Worm (Caenorhabditis elegans) whole organism, young adult: ENCODE measurements around the gene Y4C6B.2.

ENCODE experiments used
- B0336.3 ChIP-seq: fragments of 200-800 bp; sonication (Bioruptor generic); IDR thresholded peaks from 2 replicates; pipeline ENCODE4 v1.3.6; 2022; ENCODE audit warnings: missing genetic modification characterization, missing compliant biosample characterization
- C17E4.6 ChIP-seq: fragments of 200-800 bp; sonication (Bioruptor generic); IDR thresholded peaks from 2 replicates; pipeline ENCODE4 v1.3.6; 2022; ENCODE audit warnings: missing genetic modification reagents, missing genetic modification characterization, missing compliant biosample characterization
- D2030.7 ChIP-seq: fragments of 200-800 bp; sonication (Bioruptor generic); IDR thresholded peaks from 2 replicates; pipeline ENCODE4 v1.3.6; 2022; ENCODE audit warnings: missing genetic modification reagents, missing genetic modification characterization, missing compliant biosample characterization
- F33H1.4 ChIP-seq: fragments of 200-800 bp; sonication (Bioruptor generic); IDR thresholded peaks from 2 replicates; pipeline ENCODE4 v1.3.6; 2022; ENCODE audit warnings: missing genetic modification reagents, missing genetic modification characterization, missing compliant biosample characterization
- F37B4.10 ChIP-seq: fragments of 200-800 bp; sonication (Bioruptor generic); IDR thresholded peaks from 2 replicates; pipeline ENCODE4 v1.3.6; 2022; ENCODE audit warnings: missing genetic modification characterization, missing compliant biosample characterization
- F57A8.1 ChIP-seq: fragments of 200-800 bp; sonication (Bioruptor generic); optimal IDR thresholded peaks from 2 replicates; lab custom pipeline; 2018; ENCODE audit warnings: mild to moderate bottlenecking, missing genetic modification characterization, moderate library complexity, missing compliant biosample characterization
- T07F8.4 ChIP-seq: sonication (generic microtip); optimal IDR thresholded peaks from 2 replicates; lab custom pipeline; 2016; ENCODE audit warnings: mild to moderate bottlenecking, missing genetic modification characterization, moderate library complexity, missing compliant biosample characterization
- T26A5.8 ChIP-seq: sonication (generic microtip); optimal IDR thresholded peaks from 2 replicates; lab custom pipeline; 2016; ENCODE audit warnings: missing genetic modification characterization, missing compliant biosample characterization
- aptf-2 ChIP-seq: fragments of 200-800 bp; sonication (Bioruptor generic); conservative IDR thresholded peaks from 2 replicates; pipeline ENCODE4 v1.3.6; 2022; ENCODE audit warnings: missing genetic modification reagents, missing genetic modification characterization, missing compliant biosample characterization
- bed-2 ChIP-seq: fragments of 200-800 bp; sonication (Bioruptor generic); IDR thresholded peaks from 2 replicates; pipeline ENCODE4 v1.3.6; 2022; ENCODE audit warnings: missing genetic modification reagents, missing genetic modification characterization, missing compliant biosample characterization
- cebp-1 ChIP-seq, 2 experiments: fragments of 200-800 bp in 1 of 2; sonication (Bioruptor generic) in 1 of 2; sonication (generic microtip) in 1 of 2; IDR thresholded peaks in 1 of 2; optimal IDR thresholded peaks in 1 of 2; 2 replicates each; pipeline versions ENCODE4 v1.3.6 to Lab custom; 2017 to 2022; ENCODE audit warnings: missing compliant biosample characterization in 2 of 2, missing genetic modification characterization in 2 of 2, mild to moderate bottlenecking in 1 of 2, missing genetic modification reagents in 1 of 2, moderate library complexity in 1 of 2
- cebp-2 ChIP-seq: fragments of 200-800 bp; sonication (Bioruptor generic); IDR thresholded peaks from 2 replicates; pipeline ENCODE4 v1.3.6; 2022; ENCODE audit warnings: missing genetic modification characterization, missing compliant biosample characterization
- ceh-100 ChIP-seq: fragments of 200-800 bp; sonication (Bioruptor generic); IDR thresholded peaks from 2 replicates; pipeline ENCODE4 v1.3.6; 2022; ENCODE audit warnings: missing genetic modification reagents, missing genetic modification characterization, missing compliant biosample characterization
- ceh-58 ChIP-seq: fragments of 200-800 bp; sonication (Bioruptor generic); IDR thresholded peaks from 2 replicates; pipeline ENCODE4 v1.3.6; 2022; ENCODE audit warnings: missing genetic modification characterization, missing compliant biosample characterization
- chd-7 ChIP-seq: sonication (generic microtip); optimal IDR thresholded peaks from 2 replicates; lab custom pipeline; 2016; ENCODE audit warnings: mild to moderate bottlenecking, missing genetic modification characterization, moderate library complexity, missing compliant biosample characterization
- dpff-1 ChIP-seq: sonication (generic microtip); optimal IDR thresholded peaks from 2 replicates; lab custom pipeline; 2017; ENCODE audit warnings: mild to moderate bottlenecking, missing genetic modification characterization, missing compliant biosample characterization
- dpl-1 ChIP-seq: fragments of 150-350 bp; optimal IDR thresholded peaks from 2 replicates; lab custom pipeline; 2014; ENCODE audit warnings: missing biosample characterization, missing genetic modification reagents, missing genetic modification characterization
- egl-18 ChIP-seq: fragments of 200-800 bp; sonication (Bioruptor generic); IDR thresholded peaks from 2 replicates; pipeline ENCODE4 v1.3.6; 2022; ENCODE audit warnings: missing genetic modification reagents, missing genetic modification characterization, missing compliant biosample characterization
- egl-44 ChIP-seq: fragments of 200-800 bp; sonication (Bioruptor generic); IDR thresholded peaks from 2 replicates; pipeline ENCODE4 v1.3.6; 2022; ENCODE audit warnings: missing genetic modification reagents, missing genetic modification characterization, missing compliant biosample characterization
- ets-4 ChIP-seq: fragments of 200-800 bp; sonication (Bioruptor generic); optimal IDR thresholded peaks from 2 replicates; lab custom pipeline; 2018; ENCODE audit warnings: mild to moderate bottlenecking, missing genetic modification characterization, missing compliant biosample characterization
- fkh-3 ChIP-seq: sonication (generic microtip); optimal IDR thresholded peaks from 2 replicates; lab custom pipeline; 2016; ENCODE audit warnings: mild to moderate bottlenecking, missing genetic modification characterization, missing compliant biosample characterization
- hlh-26 ChIP-seq: fragments of 200-800 bp; sonication (Bioruptor generic); conservative IDR thresholded peaks from 2 replicates; pipeline ENCODE4 v1.3.6; 2022; ENCODE audit warnings: missing genetic modification reagents, missing genetic modification characterization, missing compliant biosample characterization
- hmg-1.2 ChIP-seq: fragments of 200-800 bp; sonication (Bioruptor generic); IDR thresholded peaks from 2 replicates; pipeline ENCODE4 v1.3.6; 2022; ENCODE audit warnings: missing genetic modification reagents, missing genetic modification characterization, missing compliant biosample characterization
- lag-1 ChIP-seq: fragments of 200-800 bp; sonication (Bioruptor generic); IDR thresholded peaks from 2 replicates; pipeline ENCODE4 v1.3.6; 2022; ENCODE audit warnings: missing genetic modification reagents, missing genetic modification characterization, missing compliant biosample characterization
- lin-26 ChIP-seq: fragments of 200-800 bp; sonication (Bioruptor generic); IDR thresholded peaks from 2 replicates; pipeline ENCODE4 v1.3.6; 2022; ENCODE audit warnings: missing genetic modification reagents, missing genetic modification characterization, missing compliant biosample characterization
- lin-35 ChIP-seq, 3 experiments: fragments of 150-350 bp in 2 of 3; sonication (generic microtip) in 1 of 3; optimal IDR thresholded peaks; 2 replicates each; lab custom pipeline; 2014 to 2018; ENCODE audit warnings: missing biosample characterization in 3 of 3, missing genetic modification characterization in 3 of 3, missing genetic modification reagents in 3 of 3
- lin-40 ChIP-seq: sonication (generic microtip); optimal IDR thresholded peaks from 2 replicates; lab custom pipeline; 2016; ENCODE audit warnings: missing genetic modification characterization, mild to moderate bottlenecking, missing compliant biosample characterization, missing genotype, missing genetic modification reagents
- madf-10 ChIP-seq: sonication (generic microtip); optimal IDR thresholded peaks from 2 replicates; lab custom pipeline; 2016; ENCODE audit warnings: mild to moderate bottlenecking, missing genetic modification characterization, missing compliant biosample characterization
- madf-8 ChIP-seq: fragments of 200-800 bp; sonication (Bioruptor generic); conservative IDR thresholded peaks from 2 replicates; pipeline ENCODE4 v1.3.6; 2022; ENCODE audit warnings: missing genetic modification reagents, missing genetic modification characterization, missing compliant biosample characterization
- nfya-1 ChIP-seq: sonication (generic microtip); optimal IDR thresholded peaks from 2 replicates; lab custom pipeline; 2017; ENCODE audit warnings: antibody characterized with exemption, missing compliant biosample characterization, missing genetic modification characterization, borderline replicate concordance; ENCODE audit not compliant: insufficient read depth
- nhr-90 ChIP-seq: sonication (generic microtip); optimal IDR thresholded peaks from 2 replicates; lab custom pipeline; 2016; ENCODE audit warnings: missing genotype, mild to moderate bottlenecking, missing genetic modification characterization, missing compliant biosample characterization
- rpc-1 ChIP-seq, 2 experiments: fragments of 150-350 bp in 1 of 2; sonication (generic microtip) in 1 of 2; optimal IDR thresholded peaks; 2 replicates each; lab custom pipeline; 2014 to 2018; ENCODE audit warnings: missing biosample characterization in 1 of 2, missing genetic modification characterization in 1 of 2, missing genetic modification reagents in 1 of 2, missing genotype in 1 of 2
- snpc-4 ChIP-seq, 5 experiments: fragments of 150-350 bp in 1 of 5; sonication (generic microtip) in 4 of 5; optimal IDR thresholded peaks; 2 replicates each; lab custom pipeline; 2014 to 2018; ENCODE audit warnings: missing genetic modification characterization in 5 of 5, missing biosample characterization in 3 of 5, antibody characterized with exemption in 2 of 5, mild to moderate bottlenecking in 2 of 5, missing compliant biosample characterization in 2 of 5, missing genotype in 2 of 5, moderate library complexity in 2 of 5, missing genetic modification reagents in 1 of 5
- somi-1 ChIP-seq: fragments of 200-800 bp; sonication (Bioruptor generic); optimal IDR thresholded peaks from 2 replicates; lab custom pipeline; 2018; ENCODE audit warnings: mild to moderate bottlenecking, missing genetic modification characterization, missing compliant biosample characterization
- ztf-28 ChIP-seq: fragments of 200-800 bp; sonication (Bioruptor generic); IDR thresholded peaks from 2 replicates; pipeline ENCODE4 v1.3.6; 2022; ENCODE audit warnings: missing genetic modification reagents, missing genetic modification characterization, missing compliant biosample characterization

The Y4C6B.2 gene

ce11 chrIV:5317106-5317505 lies 22.3 kb upstream of the Y4C6B.2 start (continued):
- TF ChIP-seq lag-1 (GFP tag; lab: Robert Waterston, UW), result no peak
- TF ChIP-seq aptf-2 (GFP tag; lab: Robert Waterston, UW), result no peak
- no peak for TF ChIP-seq T26A5.8
- no peak for TF ChIP-seq nhr-90
- TF ChIP-seq B0336.3 (GFP tag; lab: Robert Waterston, UW), result no peak
- TF ChIP-seq rpc-1 (optimal IDR thresholded peaks at IDR 0.05; lab: Kevin White, UChicago), result no peak
- TF ChIP-seq rpc-1 (tag; optimal IDR thresholded peaks at IDR 0.05; lab: Kevin White, UChicago), result no peak
- TF ChIP-seq bed-2 (GFP tag; lab: Robert Waterston, UW), result no peak
- no peak for TF ChIP-seq lin-40
- no peak for TF ChIP-seq ztf-28 (GFP tag; lab: Robert Waterston, UW)
- TF ChIP-seq cebp-1 (GFP tag; IDR thresholded peaks at IDR 0.05; lab: Robert Waterston, UW), result no peak
- no peak for TF ChIP-seq cebp-1 (tag; optimal IDR thresholded peaks at IDR 0.05; lab: Kevin White, UChicago)
- TF ChIP-seq F33H1.4 (GFP tag; lab: Robert Waterston, UW), result no peak; the same call in 1 of the 2 replicates
- TF ChIP-seq dpl-1 (GFP tag; lab: Kevin White, UChicago), result no peak

- TF ChIP-seq hmg-1.2, result peak; percentile 75
- no peak for TF ChIP-seq snpc-4 (GFP tag; optimal IDR thresholded peaks at IDR 0.05; lab: Kevin White, UChicago)
- peak in 1 of 4 experiments; percentile 16 for TF ChIP-seq snpc-4 (tag; optimal IDR thresholded peaks at IDR 0.05; lab: Kevin White, UChicago)
- no peak for TF ChIP-seq madf-8 (GFP tag; lab: Robert Waterston, UW)
- no peak for TF ChIP-seq fkh-3 (tag; lab: Kevin White, UChicago)
Measured at ce11 chrIV:5318835-5319303, 20.5 kb upstream of the Y4C6B.2 start, which contains the start of gene slc-46A. slc-46A (plus strand) TSS chrIV:5319253.

ce11 chrIV:5326144-5326543 lies 13.2 kb upstream of the Y4C6B.2 start, which contains the start of gene Y4C6B.4:
Y4C6B.4 (plus strand) TSS chrIV:5326444.
- TF ChIP-seq madf-10 (no peak), nfya-1 (tag; lab: Kevin White, UChicago) (no peak), F37B4.10 (GFP tag; lab: Robert Waterston, UW) (no peak), lin-26 (GFP tag; lab: Robert Waterston, UW) (no peak), madf-8 (GFP tag; lab: Robert Waterston, UW) (no peak), F57A8.1 (GFP tag; lab: Kevin White, UChicago) (no peak), chd-7 (tag; lab: Kevin White, UChicago) (no peak), ets-4 (no peak), ceh-100 (GFP tag; lab: Robert Waterston, UW) (no peak), dpff-1 (tag; lab: Kevin White, UChicago) (no peak), hlh-26 (GFP tag; lab: Robert Waterston, UW) (no peak), lin-35 (GFP tag; optimal IDR thresholded peaks at IDR 0.05; lab: Kevin White, UChicago) (no peak), T07F8.4 (tag; lab: Kevin White, UChicago) (no peak), D2030.7 (GFP tag; lab: Robert Waterston, UW) (no peak), cebp-2 (no peak), somi-1 (GFP tag; lab: Kevin White, UChicago) (no peak), C17E4.6 (no peak), ceh-58 (GFP tag; lab: Robert Waterston, UW) (no peak), egl-44 (no peak), egl-18 (no peak)
